Fruit fly (Drosophila melanogaster) whole organism, prepupa: ENCODE data around the gene Alg10.
A peak's percentile ranks its signal among the peaks of the same experiment; 100 is the strongest.

ENCODE experiments used
- Blimp-1 ChIP-seq: fragments of 200-800 bp; sonication (Bioruptor generic); optimal IDR thresholded peaks from 3 replicates; lab custom pipeline; 2017; ENCODE audit warnings: missing biosample characterization, missing genetic modification characterization, mild to moderate bottlenecking, moderate library complexity, missing genetic modification reagents
- CG10631 ChIP-seq: fragments of 200-800 bp; sonication (Bioruptor generic); optimal IDR thresholded peaks from 2 replicates; lab custom pipeline; 2016; ENCODE audit warnings: missing biosample characterization, missing genetic modification characterization
- CG10669 ChIP-seq: fragments of 200-800 bp; sonication (Bioruptor generic); optimal IDR thresholded peaks from 3 replicates; lab custom pipeline; 2018; ENCODE audit warnings: missing biosample characterization, mild to moderate bottlenecking, missing genetic modification characterization, moderate library complexity
- CG11294 ChIP-seq: fragments of 200-800 bp; sonication (Bioruptor generic); IDR thresholded peaks from 2 replicates; pipeline ENCODE4 v1.3.6; 2022; ENCODE audit warnings: missing biosample characterization, missing genetic modification characterization
- CG1621 ChIP-seq: fragments of 200-800 bp; sonication (Bioruptor generic); optimal IDR thresholded peaks from 3 replicates; lab custom pipeline; 2018; ENCODE audit warnings: missing biosample characterization, mild to moderate bottlenecking, missing genetic modification characterization
- CG3032 ChIP-seq: fragments of 200-800 bp; optimal IDR thresholded peaks from 2 replicates; lab custom pipeline; 2019; ENCODE audit warnings: missing biosample characterization, mild to moderate bottlenecking, missing genetic modification characterization, moderate library complexity
- CG31627 ChIP-seq: fragments of 200-800 bp; sonication (Bioruptor generic); optimal IDR thresholded peaks from 3 replicates; lab custom pipeline; 2016; ENCODE audit warnings: missing biosample characterization, missing genetic modification characterization
- CG34406 ChIP-seq: fragments of 200-800 bp; sonication (Bioruptor generic); optimal IDR thresholded peaks from 3 replicates; lab custom pipeline; 2016; ENCODE audit warnings: missing biosample characterization, missing genetic modification characterization
- CG4318 ChIP-seq: fragments of 200-800 bp; sonication (Bioruptor generic); optimal IDR thresholded peaks from 3 replicates; lab custom pipeline; 2017; ENCODE audit warnings: missing biosample characterization, mild to moderate bottlenecking, missing genetic modification characterization
- CG6163 ChIP-seq: fragments of 200-800 bp; sonication (Bioruptor generic); IDR thresholded peaks from 3 replicates; pipeline ENCODE4 v1.3.6; 2022; ENCODE audit warnings: missing biosample characterization, missing genetic modification characterization
- CG6792 ChIP-seq: fragments of 200-800 bp; sonication (Bioruptor generic); optimal IDR thresholded peaks from 3 replicates; lab custom pipeline; 2016; ENCODE audit warnings: missing biosample characterization, missing genetic modification characterization
- CG6808 ChIP-seq: fragments of 200-800 bp; sonication (Bioruptor generic); optimal IDR thresholded peaks from 3 replicates; lab custom pipeline; 2017; ENCODE audit warnings: missing biosample characterization, missing genetic modification characterization, mild to moderate bottlenecking, moderate library complexity, missing genetic modification reagents
- CG6854 ChIP-seq: fragments of 200-800 bp; sonication (Bioruptor generic); optimal IDR thresholded peaks from 2 replicates; lab custom pipeline; 2017; ENCODE audit warnings: missing biosample characterization, mild to moderate bottlenecking, missing genetic modification characterization
- CG8119 ChIP-seq: fragments of 200-800 bp; sonication (Bioruptor generic); IDR thresholded peaks from 3 replicates; pipeline ENCODE4 v1.3.6; 2022; ENCODE audit warnings: missing biosample characterization, missing genetic modification characterization
- CG8632 ChIP-seq: fragments of 200-800 bp; sonication (Bioruptor generic); optimal IDR thresholded peaks from 3 replicates; lab custom pipeline; 2016; ENCODE audit warnings: missing biosample characterization, missing genetic modification characterization
- CG9139 ChIP-seq: fragments of 200-800 bp; sonication (Bioruptor generic); optimal IDR thresholded peaks from 3 replicates; lab custom pipeline; 2017; ENCODE audit warnings: missing biosample characterization, mild to moderate bottlenecking, missing genetic modification characterization
- Eip78C ChIP-seq: fragments of 200-800 bp; sonication (Bioruptor generic); peaks from one replicate; lab custom pipeline; 2016; ENCODE audit warnings: missing biosample characterization, missing genetic modification characterization
- Ets21C ChIP-seq: fragments of 200-800 bp; sonication (Bioruptor generic); optimal IDR thresholded peaks from 3 replicates; lab custom pipeline; 2016; ENCODE audit warnings: missing biosample characterization, missing genetic modification characterization
- Ets96B ChIP-seq: fragments of 200-800 bp; optimal IDR thresholded peaks from 2 replicates; lab custom pipeline; 2019; ENCODE audit warnings: missing biosample characterization, mild to moderate bottlenecking, missing genetic modification characterization, moderate library complexity
- Gug ChIP-seq: fragments of 200-800 bp; sonication (Bioruptor generic); IDR thresholded peaks from 2 replicates; pipeline ENCODE4 v1.3.6; 2022; ENCODE audit warnings: missing biosample characterization, missing genetic modification characterization
- Hr38 ChIP-seq: sonication (Bioruptor generic); optimal IDR thresholded peaks from 2 replicates; lab custom pipeline; 2016; ENCODE audit warnings: missing biosample characterization, missing genetic modification characterization
- Hr39 ChIP-seq: fragments of 200-800 bp; sonication (Bioruptor generic); optimal IDR thresholded peaks from 2 replicates; lab custom pipeline; 2016; ENCODE audit warnings: missing biosample characterization, missing genetic modification characterization
- Hr4 ChIP-seq: fragments of 200-800 bp; sonication (Bioruptor generic); optimal IDR thresholded peaks from 3 replicates; lab custom pipeline; 2016; ENCODE audit warnings: missing biosample characterization, missing genetic modification characterization
- Lpt ChIP-seq: fragments of 200-800 bp; sonication (Bioruptor generic); optimal IDR thresholded peaks from 3 replicates; lab custom pipeline; 2016; ENCODE audit warnings: missing biosample characterization, missing genetic modification characterization
- OdsH ChIP-seq: fragments of 200-800 bp; sonication (Bioruptor generic); optimal IDR thresholded peaks from 3 replicates; lab custom pipeline; 2016; ENCODE audit warnings: missing biosample characterization, missing genetic modification characterization
- Smox ChIP-seq: fragments of 200-800 bp; sonication (Bioruptor generic); optimal IDR thresholded peaks from 3 replicates; lab custom pipeline; 2016; ENCODE audit warnings: missing biosample characterization, missing genetic modification characterization
- Sox102F ChIP-seq: fragments of 200-800 bp; sonication (Bioruptor generic); optimal IDR thresholded peaks from 2 replicates; lab custom pipeline; 2016; ENCODE audit warnings: missing biosample characterization, mild to moderate bottlenecking, missing genetic modification characterization
- Sox14 ChIP-seq: fragments of 200-800 bp; sonication (Bioruptor generic); optimal IDR thresholded peaks from 3 replicates; lab custom pipeline; 2016; ENCODE audit warnings: missing biosample characterization, missing genetic modification characterization
- Sox15 ChIP-seq: fragments of 200-800 bp; sonication (Bioruptor generic); optimal IDR thresholded peaks from 3 replicates; lab custom pipeline; 2016; ENCODE audit warnings: missing biosample characterization, missing genetic modification characterization
- achi ChIP-seq: fragments of 200-800 bp; sonication (Bioruptor generic); optimal IDR thresholded peaks from 3 replicates; lab custom pipeline; 2016; ENCODE audit warnings: missing biosample characterization, missing genetic modification characterization
- acj6 ChIP-seq: fragments of 200-800 bp; sonication (Bioruptor generic); optimal IDR thresholded peaks from 3 replicates; lab custom pipeline; 2016; ENCODE audit warnings: missing biosample characterization, missing genetic modification characterization
- dac ChIP-seq: fragments of 200-800 bp; sonication (Bioruptor generic); optimal IDR thresholded peaks from 2 replicates; lab custom pipeline; 2017; ENCODE audit warnings: missing biosample characterization, mild to moderate bottlenecking, missing genetic modification characterization
- dsx ChIP-seq: fragments of 200-800 bp; optimal IDR thresholded peaks from 3 replicates; lab custom pipeline; 2019; ENCODE audit warnings: missing biosample characterization, mild to moderate bottlenecking, missing genetic modification characterization, moderate library complexity; ENCODE audit not compliant: poor library complexity, severe bottlenecking
- lz ChIP-seq: fragments of 200-800 bp; sonication (Bioruptor generic); optimal IDR thresholded peaks from 3 replicates; lab custom pipeline; 2016; ENCODE audit warnings: missing biosample characterization, missing genetic modification characterization
- pdm3 ChIP-seq: fragments of 200-800 bp; sonication (Bioruptor generic); optimal IDR thresholded peaks from 3 replicates; lab custom pipeline; 2016; ENCODE audit warnings: missing biosample characterization, missing genetic modification characterization
- spab ChIP-seq: fragments of 200-800 bp; sonication (Bioruptor generic); optimal IDR thresholded peaks from 2 replicates; lab custom pipeline; 2017; ENCODE audit warnings: missing biosample characterization, mild to moderate bottlenecking, missing genetic modification characterization, missing genetic modification reagents
- topi ChIP-seq: fragments of 200-800 bp; sonication (Bioruptor generic); optimal IDR thresholded peaks from 3 replicates; lab custom pipeline; 2016; ENCODE audit warnings: missing biosample characterization, missing genetic modification characterization
- vri ChIP-seq: fragments of 200-800 bp; sonication (Bioruptor generic); optimal IDR thresholded peaks from 3 replicates; lab custom pipeline; 2016; ENCODE audit warnings: missing biosample characterization, mild to moderate bottlenecking, missing genetic modification characterization

Gene Alg10

dm6 chr3L:11169299-11170181, 4.8 kb downstream of the Alg10 start, which contains the start of the genes wls and Adck5 (continued):
- TF ChIP-seq CG3032 (tag; lab: Kevin White, UChicago) (peak; percentile 20), CG9139 (GFP tag; lab: Kevin White, UChicago) (peak; percentile 45), dsx (GFP tag; lab: Kevin White, UChicago) (no peak), Ets96B (tag; lab: Kevin White, UChicago) (no peak), OdsH (no peak), CG34406 (GFP tag; lab: Kevin White, UChicago) (peak; percentile 67), CG4318 (GFP tag; lab: Kevin White, UChicago) (no peak), CG6808 (peak; percentile 32), acj6 (no peak), CG1621 (tag; lab: Kevin White, UChicago) (peak; percentile 61), Sox14 (GFP tag; lab: Kevin White, UChicago) (no peak), Ets21C (GFP tag; lab: Kevin White, UChicago) (no peak), spab (GFP tag; lab: Kevin White, UChicago) (no peak)

dm6 chr3L:11173049-11173564, 8.3 kb downstream of the Alg10 start, which contains the start of gene CG14142:
TSS of gene CG14142 (plus strand) at chr3L:11173514.
- TF ChIP-seq CG31627 (GFP tag; lab: Kevin White, UChicago): no peak
- no peak for TF ChIP-seq Blimp-1 (GFP tag; lab: Kevin White, UChicago)
- no peak for TF ChIP-seq Hr4
- no peak for TF ChIP-seq CG10631 (GFP tag; lab: Kevin White, UChicago)
- no peak for TF ChIP-seq CG10669 (GFP tag; lab: Kevin White, UChicago)
- TF ChIP-seq CG6854: no peak
- TF ChIP-seq Sox15 (GFP tag; lab: Kevin White, UChicago): no peak
- peak; percentile 4 for TF ChIP-seq pdm3
- no peak for TF ChIP-seq CG4318 (GFP tag; lab: Kevin White, UChicago)
- no peak for TF ChIP-seq CG8119
- no peak for TF ChIP-seq Hr39
- no peak for TF ChIP-seq achi (GFP tag; lab: Kevin White, UChicago)
- no peak for TF ChIP-seq CG8632 (GFP tag; lab: Kevin White, UChicago)
- no peak for TF ChIP-seq CG6792 (GFP tag; lab: Kevin White, UChicago)
- no peak for TF ChIP-seq CG3032 (tag; lab: Kevin White, UChicago)
- 0 out of 3 replicates have a peak, but pooled peaks have one; percentile 36 for TF ChIP-seq CG6163 (GFP tag; lab: Robert Waterston, UW)
- no peak for TF ChIP-seq CG1621 (tag; lab: Kevin White, UChicago)
- TF ChIP-seq Gug (GFP tag; lab: Robert Waterston, UW): no peak
- no peak for TF ChIP-seq CG11294
- TF ChIP-seq Ets21C (GFP tag; lab: Kevin White, UChicago): no peak
- TF ChIP-seq dac (GFP tag; lab: Kevin White, UChicago): no peak
- TF ChIP-seq CG6808: no peak
- no peak for TF ChIP-seq topi (GFP tag; lab: Kevin White, UChicago)
- peak; percentile 69 for TF ChIP-seq Eip78C (GFP tag; lab: Kevin White, UChicago)

- TF ChIP-seq dsx (GFP tag; lab: Kevin White, UChicago): no peak
- no peak for TF ChIP-seq spab (GFP tag; lab: Kevin White, UChicago)
- TF ChIP-seq Gug (GFP tag; lab: Robert Waterston, UW): no peak
- TF ChIP-seq Smox (GFP tag; lab: Kevin White, UChicago): no peak
- no peak for TF ChIP-seq topi (GFP tag; lab: Kevin White, UChicago)
- no peak for TF ChIP-seq CG1621 (tag; lab: Kevin White, UChicago)
- no peak for TF ChIP-seq CG10631 (GFP tag; lab: Kevin White, UChicago)
- no peak for TF ChIP-seq CG8119
- no peak for TF ChIP-seq lz
- TF ChIP-seq CG31627 (GFP tag; lab: Kevin White, UChicago): no peak
- TF ChIP-seq vri (GFP tag; lab: Kevin White, UChicago): no peak
- TF ChIP-seq Sox102F (GFP tag; lab: Kevin White, UChicago): no peak
- no peak for TF ChIP-seq Hr38 (GFP tag; lab: Kevin White, UChicago)
- TF ChIP-seq Lpt: no peak
- TF ChIP-seq dac (GFP tag; lab: Kevin White, UChicago): no peak
- TF ChIP-seq CG10669 (GFP tag; lab: Kevin White, UChicago): no peak
- no peak for TF ChIP-seq Ets96B (tag; lab: Kevin White, UChicago)
- TF ChIP-seq CG9139 (GFP tag; lab: Kevin White, UChicago): no peak
Observed at dm6 chr3L:11182994-11183393, 18.2 kb downstream of the Alg10 start.
